Worm (Caenorhabditis elegans) whole organism, L4 larva: ENCODE measurements around the gene arrd-25.
A peak's percentile ranks its signal among the peaks of the same experiment; 100 is the strongest.

Source experiments
- D1046.2 ChIP-seq: fragments of 200-800 bp; sonication (Bioruptor generic); IDR thresholded peaks from 2 replicates; pipeline ENCODE4 v1.3.6; 2022; ENCODE audit warnings: missing genetic modification characterization, missing compliant biosample characterization
- F26F4.8 ChIP-seq: fragments of 200-800 bp; sonication (Bioruptor generic); conservative IDR thresholded peaks from 2 replicates; pipeline ENCODE4 v1.3.6; 2022; ENCODE audit warnings: missing genetic modification characterization, missing compliant biosample characterization
- arid-1 ChIP-seq: fragments of 200-800 bp; sonication (Bioruptor generic); conservative IDR thresholded peaks from 2 replicates; pipeline ENCODE4 v1.3.6; 2022; ENCODE audit warnings: missing genetic modification reagents, missing genetic modification characterization, missing compliant biosample characterization
- attf-4 ChIP-seq: sonication (generic microtip); optimal IDR thresholded peaks from 3 replicates; lab custom pipeline; 2017; ENCODE audit warnings: missing biosample characterization, missing genetic modification characterization
- ceh-20 ChIP-seq: fragments of 200-800 bp; sonication (Bioruptor generic); IDR thresholded peaks from 2 replicates; pipeline ENCODE4 v1.3.6; 2022; ENCODE audit warnings: missing genetic modification reagents, missing genetic modification characterization, missing compliant biosample characterization
- ceh-44 ChIP-seq: fragments of 200-800 bp; sonication (Bioruptor generic); IDR thresholded peaks from 2 replicates; pipeline ENCODE4 v1.3.6; 2022; ENCODE audit warnings: missing genetic modification reagents, missing genetic modification characterization, missing compliant biosample characterization
- ceh-82 ChIP-seq: sonication (generic microtip); optimal IDR thresholded peaks from 2 replicates; lab custom pipeline; 2017; ENCODE audit warnings: missing biosample characterization, missing genetic modification characterization
- ces-1 ChIP-seq: fragments of 150-350 bp; sonication (generic microtip); optimal IDR thresholded peaks from 4 replicates; lab custom pipeline; 2014; ENCODE audit warnings: missing biosample characterization, missing genetic modification reagents, missing genetic modification characterization
- cey-2 ChIP-seq: sonication (generic microtip); optimal IDR thresholded peaks from 3 replicates; lab custom pipeline; 2017; ENCODE audit warnings: missing genetic modification characterization, mild to moderate bottlenecking, missing compliant biosample characterization, antibody characterized with exemption, borderline replicate concordance; ENCODE audit not compliant: insufficient read depth
- ctbp-1 ChIP-seq: fragments of 200-800 bp; sonication (Bioruptor generic); IDR thresholded peaks from 2 replicates; pipeline ENCODE4 v1.3.6; 2022; ENCODE audit warnings: missing genetic modification reagents, missing genetic modification characterization, missing compliant biosample characterization
- daf-16 ChIP-seq, 3 experiments: sonication (generic microtip); optimal IDR thresholded peaks; 2 replicates each; lab custom pipeline; 2016 to 2017; ENCODE audit warnings: missing genetic modification characterization in 3 of 3, missing genetic modification reagents in 3 of 3, mild to moderate bottlenecking in 2 of 3, missing compliant biosample characterization in 2 of 3, missing biosample characterization in 1 of 3, moderate library complexity in 1 of 3
- daf-19 ChIP-seq: fragments of 200-800 bp; sonication (Bioruptor generic); conservative IDR thresholded peaks from 2 replicates; pipeline ENCODE4 v1.3.6; 2022; ENCODE audit warnings: missing genetic modification characterization, missing compliant biosample characterization
- dmd-8 ChIP-seq: fragments of 200-800 bp; sonication (Bioruptor generic); IDR thresholded peaks from 2 replicates; pipeline ENCODE4 v1.3.6; 2022; ENCODE audit warnings: missing genetic modification characterization, missing compliant biosample characterization
- dmd-9 ChIP-seq: fragments of 200-800 bp; sonication (Bioruptor generic); IDR thresholded peaks from 2 replicates; pipeline ENCODE4 v1.3.6; 2022; ENCODE audit warnings: missing genetic modification reagents, missing genetic modification characterization, missing compliant biosample characterization
- dpl-1 ChIP-seq: fragments of 150-350 bp; optimal IDR thresholded peaks from 2 replicates; lab custom pipeline; 2014; ENCODE audit warnings: missing biosample characterization, missing genetic modification reagents, missing genetic modification characterization
- duxl-1 ChIP-seq: sonication (generic microtip); optimal IDR thresholded peaks from 2 replicates; lab custom pipeline; 2016; ENCODE audit warnings: mild to moderate bottlenecking, missing genetic modification characterization, moderate library complexity, missing compliant biosample characterization; ENCODE audit not compliant: poor library complexity
- egl-43 ChIP-seq: fragments of 200-800 bp; sonication (Bioruptor generic); IDR thresholded peaks from 2 replicates; pipeline ENCODE4 v1.3.6; 2022; ENCODE audit warnings: missing genetic modification reagents, missing genetic modification characterization, missing compliant biosample characterization
- jun-1 ChIP-seq: fragments of 150-350 bp; optimal IDR thresholded peaks from 2 replicates; lab custom pipeline; 2014; ENCODE audit warnings: missing biosample characterization, missing genetic modification reagents, missing genetic modification characterization
- lim-7 ChIP-seq: fragments of 200-800 bp; sonication (Bioruptor generic); IDR thresholded peaks from 2 replicates; pipeline ENCODE4 v1.3.6; 2022; ENCODE audit warnings: missing genetic modification characterization, missing compliant biosample characterization
- lin-1 ChIP-seq: fragments of 200-800 bp; sonication (Bioruptor generic); IDR thresholded peaks from 2 replicates; pipeline ENCODE4 v1.3.6; 2022; ENCODE audit warnings: missing genetic modification reagents, missing genetic modification characterization, missing compliant biosample characterization
- lin-15B ChIP-seq: fragments of 150-350 bp; sonication (generic microtip); optimal IDR thresholded peaks from 3 replicates; lab custom pipeline; 2014; ENCODE audit warnings: missing biosample characterization, missing genetic modification characterization
- lin-29 ChIP-seq: fragments of 200-800 bp; sonication (Bioruptor generic); IDR thresholded peaks from 2 replicates; pipeline ENCODE4 v1.3.6; 2022; ENCODE audit warnings: missing genetic modification reagents, missing genetic modification characterization, missing compliant biosample characterization
- lin-38 ChIP-seq: fragments of 200-800 bp; sonication (Bioruptor generic); IDR thresholded peaks from 2 replicates; pipeline ENCODE4 v1.3.6; 2022; ENCODE audit warnings: missing genetic modification reagents, missing genetic modification characterization, missing compliant biosample characterization
- madf-9 ChIP-seq: fragments of 200-800 bp; sonication (Bioruptor generic); conservative IDR thresholded peaks from 2 replicates; pipeline ENCODE4 v1.3.6; 2022; ENCODE audit warnings: missing genetic modification reagents, missing genetic modification characterization, missing compliant biosample characterization
- mdl-1 ChIP-seq, 2 experiments: fragments of 150-350 bp in 1 of 2; sonication (generic microtip) in 1 of 2; optimal IDR thresholded peaks; 2 replicates each; lab custom pipeline; 2014 to 2017; ENCODE audit warnings: missing biosample characterization in 2 of 2, missing genetic modification characterization in 2 of 2
- mep-1 ChIP-seq: fragments of 150-350 bp; sonication (generic microtip); optimal IDR thresholded peaks from 3 replicates; lab custom pipeline; 2014; ENCODE audit warnings: missing biosample characterization, missing genetic modification characterization
- mes-2 ChIP-seq: sonication (generic microtip); optimal IDR thresholded peaks from 2 replicates; lab custom pipeline; 2016; ENCODE audit warnings: missing genotype, mild to moderate bottlenecking, missing genetic modification characterization, missing compliant biosample characterization; ENCODE audit not compliant: poor library complexity, severe bottlenecking
- mxl-3 ChIP-seq: fragments of 200-800 bp; sonication (Bioruptor generic); optimal IDR thresholded peaks from 2 replicates; lab custom pipeline; 2018; ENCODE audit warnings: mild to moderate bottlenecking, missing genetic modification characterization, missing compliant biosample characterization
- nhr-111 ChIP-seq: fragments of 200-800 bp; sonication (Bioruptor generic); optimal IDR thresholded peaks from 2 replicates; lab custom pipeline; 2018; ENCODE audit warnings: mild to moderate bottlenecking, missing genetic modification characterization, missing compliant biosample characterization
- nhr-237 ChIP-seq: sonication (generic microtip); optimal IDR thresholded peaks from 2 replicates; lab custom pipeline; 2017; ENCODE audit warnings: missing biosample characterization, missing genetic modification characterization
- nhr-28 ChIP-seq: fragments of 150-350 bp; optimal IDR thresholded peaks from 2 replicates; lab custom pipeline; 2014; ENCODE audit warnings: missing biosample characterization, missing genetic modification characterization
- nhr-41 ChIP-seq: fragments of 200-800 bp; sonication (Bioruptor generic); IDR thresholded peaks from 2 replicates; pipeline ENCODE4 v1.3.6; 2022; ENCODE audit warnings: missing genetic modification reagents, missing genetic modification characterization, missing compliant biosample characterization
- nhr-42 ChIP-seq: fragments of 200-800 bp; sonication (Bioruptor generic); IDR thresholded peaks from 2 replicates; pipeline ENCODE4 v1.3.6; 2022; ENCODE audit warnings: missing genetic modification characterization, missing compliant biosample characterization
- nhr-77 ChIP-seq: fragments of 150-350 bp; optimal IDR thresholded peaks from 2 replicates; lab custom pipeline; 2014; ENCODE audit warnings: missing biosample characterization, missing genetic modification characterization
- pha-4 ChIP-seq, 2 experiments: fragments of 150-350 bp in 1 of 2; fragments of 200-800 bp in 1 of 2; sonication (Bioruptor generic) in 1 of 2; IDR thresholded peaks in 1 of 2; optimal IDR thresholded peaks in 1 of 2; 2 replicates each; pipeline versions ENCODE4 v1.3.6 to Lab custom; 2014 to 2022; ENCODE audit warnings: missing genetic modification characterization in 2 of 2, missing genetic modification reagents in 2 of 2, missing biosample characterization in 1 of 2, missing compliant biosample characterization in 1 of 2
- sdz-12 ChIP-seq: fragments of 200-800 bp; sonication (Bioruptor generic); optimal IDR thresholded peaks from 2 replicates; lab custom pipeline; 2018; ENCODE audit warnings: mild to moderate bottlenecking, missing genetic modification characterization, missing compliant biosample characterization
- set-16 ChIP-seq: fragments of 200-800 bp; sonication (Bioruptor generic); IDR thresholded peaks from 2 replicates; pipeline ENCODE4 v1.3.6; 2022; ENCODE audit warnings: missing genetic modification reagents, missing genetic modification characterization, missing compliant biosample characterization
- snpc-4 ChIP-seq: fragments of 150-350 bp; optimal IDR thresholded peaks from 2 replicates; lab custom pipeline; 2014; ENCODE audit warnings: missing biosample characterization, missing genetic modification characterization
- spr-1 ChIP-seq: sonication (generic microtip); optimal IDR thresholded peaks from 2 replicates; lab custom pipeline; 2016; ENCODE audit warnings: mild to moderate bottlenecking, missing genetic modification characterization, missing compliant biosample characterization
- unc-62 ChIP-seq, 3 experiments: fragments of 150-350 bp in 1 of 3; sonication (generic microtip); optimal IDR thresholded peaks in 2 of 3; peaks in 1 of 3; 1 replicate in 1 of 3; 2 replicates in 2 of 3; lab custom pipeline; 2014 to 2017; ENCODE audit warnings: missing biosample characterization in 3 of 3, missing genetic modification characterization in 3 of 3, missing genetic modification reagents in 3 of 3, missing genotype in 1 of 3
- zag-1 ChIP-seq: fragments of 150-350 bp; optimal IDR thresholded peaks from 2 replicates; lab custom pipeline; 2014; ENCODE audit warnings: missing biosample characterization, missing genetic modification characterization
- zip-11 ChIP-seq: fragments of 200-800 bp; sonication (Bioruptor generic); IDR thresholded peaks from 2 replicates; pipeline ENCODE4 v1.3.6; 2022; ENCODE audit warnings: missing genetic modification characterization, missing compliant biosample characterization
- zip-2 ChIP-seq: fragments of 150-350 bp; optimal IDR thresholded peaks from 2 replicates; lab custom pipeline; 2014; ENCODE audit warnings: missing biosample characterization, missing genetic modification characterization
- ztf-11 ChIP-seq: fragments of 150-350 bp; optimal IDR thresholded peaks from 2 replicates; lab custom pipeline; 2014; ENCODE audit warnings: missing biosample characterization, missing genetic modification characterization
- ztf-7 ChIP-seq: fragments of 150-350 bp; optimal IDR thresholded peaks from 2 replicates; lab custom pipeline; 2014; ENCODE audit warnings: missing biosample characterization, missing genetic modification characterization

Gene arrd-25

ce11 chrX:14033494-14033893 lies at the start of gene arrd-25:
arrd-25 (plus strand) TSS chrX:14033794.
- TF ChIP-seq cey-2 (tag; lab: Kevin White, UChicago) (no peak), unc-62 (GFP tag; optimal IDR thresholded peaks at IDR 0.05 in 1 of 2; lab: Kevin White, UChicago) (peak in 1 of 2 experiments; percentile 27), unc-62 (tag; optimal IDR thresholded peaks at IDR 0.05; lab: Kevin White, UChicago) (no peak)

- TF ChIP-seq dmd-8 (GFP tag; lab: Robert Waterston, UW) (no peak), ceh-44 (GFP tag; lab: Robert Waterston, UW) (no peak), ztf-7 (tag; lab: Kevin White, UChicago) (no peak), set-16 (GFP tag; lab: Robert Waterston, UW) (no peak), zip-11 (GFP tag; lab: Robert Waterston, UW) (no peak), nhr-111 (GFP tag; lab: Kevin White, UChicago) (no peak), F26F4.8 (GFP tag; lab: Robert Waterston, UW) (no peak), daf-16 (GFP tag; optimal IDR thresholded peaks at IDR 0.05; lab: Kevin White, UChicago) (no peak), daf-16 (tag; optimal IDR thresholded peaks at IDR 0.05; lab: Kevin White, UChicago) (no peak), madf-9 (no peak)
Measured at ce11 chrX:13986307-13986706, 47.3 kb upstream of the arrd-25 start, which contains the start of gene irld-24. irld-24 (plus strand) TSS chrX:13986607.

ce11 chrX:13990680-13991079 lies 42.9 kb upstream of the arrd-25 start, which contains the start of gene C31E10.11:
C31E10.11 (minus strand) TSS chrX:13990780.
- TF ChIP-seq madf-9, result no peak
- TF ChIP-seq dpl-1 (GFP tag; lab: Kevin White, UChicago), result no peak
- no peak for TF ChIP-seq D1046.2
- no peak for TF ChIP-seq daf-19 (GFP tag; lab: Robert Waterston, UW)
- TF ChIP-seq lin-1 (GFP tag; lab: Robert Waterston, UW), result no peak
- no peak for TF ChIP-seq nhr-28 (tag; lab: Kevin White, UChicago)
- TF ChIP-seq egl-43 (GFP tag; lab: Robert Waterston, UW), result no peak
- TF ChIP-seq zag-1 (tag; lab: Kevin White, UChicago), result no peak
- TF ChIP-seq lin-15B (tag; lab: Kevin White, UChicago), result no peak
- no peak for TF ChIP-seq lin-38 (GFP tag; lab: Robert Waterston, UW)
- TF ChIP-seq lin-29 (GFP tag; lab: Robert Waterston, UW), result no peak
- TF ChIP-seq nhr-41 (GFP tag; lab: Robert Waterston, UW), result no peak
- no peak for TF ChIP-seq mes-2
- TF ChIP-seq ctbp-1, result no peak
- no peak for TF ChIP-seq snpc-4 (tag; lab: Kevin White, UChicago)
- TF ChIP-seq arid-1 (GFP tag; lab: Robert Waterston, UW), result no peak
- TF ChIP-seq spr-1 (tag; lab: Kevin White, UChicago), result no peak
- TF ChIP-seq lim-7 (GFP tag; lab: Robert Waterston, UW), result no peak
- no peak for TF ChIP-seq zip-2 (tag; lab: Kevin White, UChicago)
- no peak for TF ChIP-seq jun-1
- TF ChIP-seq, all 104 proteins: peak for 0

- TF ChIP-seq mxl-3 (GFP tag; lab: Kevin White, UChicago) (no peak), dmd-9 (GFP tag; lab: Robert Waterston, UW) (no peak), sdz-12 (no peak), ces-1 (no peak), nhr-237 (tag; lab: Kevin White, UChicago) (no peak), dpl-1 (GFP tag; lab: Kevin White, UChicago) (peak; percentile 34), nhr-42 (GFP tag; lab: Robert Waterston, UW) (no peak), mep-1 (tag; lab: Kevin White, UChicago) (peak; percentile 64), ztf-11 (tag; lab: Kevin White, UChicago) (no peak), ceh-20 (GFP tag; lab: Robert Waterston, UW) (no peak), ctbp-1 (no peak), mdl-1 (tag; optimal IDR thresholded peaks at IDR 0.05; lab: Kevin White, UChicago) (peak in 1 of 2 experiments; percentile 10), ceh-82 (tag; lab: Kevin White, UChicago) (no peak), nhr-77 (tag; lab: Kevin White, UChicago) (no peak), pha-4 (GFP tag; IDR thresholded peaks at IDR 0.05; lab: Robert Waterston, UW) (no peak), pha-4 (tag; optimal IDR thresholded peaks at IDR 0.05; lab: Kevin White, UChicago) (peak; percentile 16), attf-4 (tag; lab: Kevin White, UChicago) (no peak), duxl-1 (tag; lab: Kevin White, UChicago) (peak; percentile 30)
Measured at ce11 chrX:13995803-13996388, 37.7 kb upstream of the arrd-25 start, which contains the start of the genes C31E10.5 and C31E10.6. C31E10.5 (minus strand) TSS chrX:13995834. C31E10.6 (plus strand) TSS chrX:13996338.
